Worm (Caenorhabditis elegans) whole organism, young adult: Measurements from ENCODE around the gene cdf-1.

Experiments
- B0261.1 ChIP-seq: sonication (generic microtip); optimal IDR thresholded peaks from 2 replicates; lab custom pipeline; 2016; ENCODE audit warnings: mild to moderate bottlenecking, missing genetic modification characterization, moderate library complexity, missing compliant biosample characterization
- F55B11.4 ChIP-seq: sonication (generic microtip); optimal IDR thresholded peaks from 2 replicates; lab custom pipeline; 2016; ENCODE audit warnings: missing compliant biosample characterization, missing genetic modification characterization, borderline replicate concordance; ENCODE audit not compliant: insufficient read depth
- F57A8.1 ChIP-seq: fragments of 200-800 bp; sonication (Bioruptor generic); optimal IDR thresholded peaks from 2 replicates; lab custom pipeline; 2018; ENCODE audit warnings: mild to moderate bottlenecking, missing genetic modification characterization, moderate library complexity, missing compliant biosample characterization
- K11D2.4 ChIP-seq: fragments of 200-800 bp; sonication (Bioruptor generic); IDR thresholded peaks from 2 replicates; pipeline ENCODE4 v1.3.6; 2022; ENCODE audit warnings: missing genetic modification reagents, missing genetic modification characterization, missing compliant biosample characterization
- K12H6.12 ChIP-seq: fragments of 200-800 bp; sonication (Bioruptor generic); optimal IDR thresholded peaks from 2 replicates; lab custom pipeline; 2018; ENCODE audit warnings: mild to moderate bottlenecking, missing genetic modification characterization, missing compliant biosample characterization
- Y95B8A.8 ChIP-seq: fragments of 200-800 bp; sonication (Bioruptor generic); IDR thresholded peaks from 2 replicates; pipeline ENCODE4 v1.3.6; 2022; ENCODE audit warnings: missing genetic modification reagents, missing genetic modification characterization, missing compliant biosample characterization
- aptf-3 ChIP-seq: fragments of 200-800 bp; sonication (Bioruptor generic); IDR thresholded peaks from 2 replicates; pipeline ENCODE4 v1.3.6; 2022; ENCODE audit warnings: missing genetic modification characterization, missing compliant biosample characterization
- attf-6 ChIP-seq: fragments of 200-800 bp; sonication (Bioruptor generic); IDR thresholded peaks from 2 replicates; pipeline ENCODE4 v1.3.6; 2022; ENCODE audit warnings: missing genetic modification reagents, missing genetic modification characterization, missing compliant biosample characterization
- bed-1 ChIP-seq: fragments of 200-800 bp; sonication (Bioruptor generic); IDR thresholded peaks from 2 replicates; pipeline ENCODE4 v1.3.6; 2022; ENCODE audit warnings: missing genetic modification reagents, missing genetic modification characterization, missing compliant biosample characterization
- cebp-1 ChIP-seq, 2 experiments: fragments of 200-800 bp in 1 of 2; sonication (Bioruptor generic) in 1 of 2; sonication (generic microtip) in 1 of 2; IDR thresholded peaks in 1 of 2; optimal IDR thresholded peaks in 1 of 2; 2 replicates each; pipeline versions ENCODE4 v1.3.6 to Lab custom; 2017 to 2022; ENCODE audit warnings: missing compliant biosample characterization in 2 of 2, missing genetic modification characterization in 2 of 2, mild to moderate bottlenecking in 1 of 2, missing genetic modification reagents in 1 of 2, moderate library complexity in 1 of 2
- ceh-40 ChIP-seq: fragments of 200-800 bp; sonication (Bioruptor generic); IDR thresholded peaks from 2 replicates; pipeline ENCODE4 v1.3.6; 2022; ENCODE audit warnings: missing genetic modification characterization, missing compliant biosample characterization
- ceh-58 ChIP-seq: fragments of 200-800 bp; sonication (Bioruptor generic); IDR thresholded peaks from 2 replicates; pipeline ENCODE4 v1.3.6; 2022; ENCODE audit warnings: missing genetic modification characterization, missing compliant biosample characterization
- ceh-91 ChIP-seq: fragments of 200-800 bp; sonication (Bioruptor generic); IDR thresholded peaks from 2 replicates; pipeline ENCODE4 v1.3.6; 2022; ENCODE audit warnings: missing genetic modification reagents, missing genetic modification characterization, missing compliant biosample characterization
- dpl-1 ChIP-seq: fragments of 150-350 bp; optimal IDR thresholded peaks from 2 replicates; lab custom pipeline; 2014; ENCODE audit warnings: missing biosample characterization, missing genetic modification reagents, missing genetic modification characterization
- efl-1 ChIP-seq: fragments of 150-350 bp; optimal IDR thresholded peaks from 2 replicates; lab custom pipeline; 2014; ENCODE audit warnings: missing biosample characterization, missing genetic modification reagents, missing genetic modification characterization
- ets-4 ChIP-seq: fragments of 200-800 bp; sonication (Bioruptor generic); optimal IDR thresholded peaks from 2 replicates; lab custom pipeline; 2018; ENCODE audit warnings: mild to moderate bottlenecking, missing genetic modification characterization, missing compliant biosample characterization
- gei-17 ChIP-seq: fragments of 200-800 bp; sonication (Bioruptor generic); optimal IDR thresholded peaks from 2 replicates; lab custom pipeline; 2018; ENCODE audit warnings: mild to moderate bottlenecking, missing genetic modification characterization, missing compliant biosample characterization
- him-1 ChIP-seq: sonication (generic microtip); optimal IDR thresholded peaks from 2 replicates; lab custom pipeline; 2016; ENCODE audit warnings: missing genotype, missing genetic modification reagents, missing genetic modification characterization, missing compliant biosample characterization
- hlh-26 ChIP-seq: fragments of 200-800 bp; sonication (Bioruptor generic); conservative IDR thresholded peaks from 2 replicates; pipeline ENCODE4 v1.3.6; 2022; ENCODE audit warnings: missing genetic modification reagents, missing genetic modification characterization, missing compliant biosample characterization
- hmg-1.2 ChIP-seq: fragments of 200-800 bp; sonication (Bioruptor generic); IDR thresholded peaks from 2 replicates; pipeline ENCODE4 v1.3.6; 2022; ENCODE audit warnings: missing genetic modification reagents, missing genetic modification characterization, missing compliant biosample characterization
- let-607 ChIP-seq, 2 experiments: fragments of 200-800 bp in 1 of 2; sonication (Bioruptor generic) in 1 of 2; sonication (generic microtip) in 1 of 2; optimal IDR thresholded peaks; 2 replicates each; lab custom pipeline; 2016 to 2018; ENCODE audit warnings: mild to moderate bottlenecking in 2 of 2, missing compliant biosample characterization in 2 of 2, missing genetic modification characterization in 2 of 2, moderate library complexity in 2 of 2, missing genotype in 1 of 2
- lin-26 ChIP-seq: fragments of 200-800 bp; sonication (Bioruptor generic); IDR thresholded peaks from 2 replicates; pipeline ENCODE4 v1.3.6; 2022; ENCODE audit warnings: missing genetic modification reagents, missing genetic modification characterization, missing compliant biosample characterization
- lin-54 ChIP-seq: fragments of 200-800 bp; sonication (Bioruptor generic); optimal IDR thresholded peaks from 2 replicates; lab custom pipeline; 2018; ENCODE audit warnings: mild to moderate bottlenecking, missing genetic modification characterization, missing compliant biosample characterization
- lir-1 ChIP-seq: fragments of 200-800 bp; sonication (Bioruptor generic); conservative IDR thresholded peaks from 2 replicates; pipeline ENCODE4 v1.3.6; 2022; ENCODE audit warnings: missing genetic modification reagents, missing genetic modification characterization, missing compliant biosample characterization
- nhr-80 ChIP-seq: sonication (generic microtip); optimal IDR thresholded peaks from 2 replicates; lab custom pipeline; 2016; ENCODE audit warnings: missing genetic modification characterization, missing compliant biosample characterization
- pha-4 ChIP-seq: fragments of 150-350 bp; sonication (generic microtip); optimal IDR thresholded peaks from 2 replicates; lab custom pipeline; 2014; ENCODE audit warnings: missing biosample characterization, missing genetic modification reagents, missing genetic modification characterization
- rpc-1 ChIP-seq, 2 experiments: fragments of 150-350 bp in 1 of 2; sonication (generic microtip) in 1 of 2; optimal IDR thresholded peaks; 2 replicates each; lab custom pipeline; 2014 to 2018; ENCODE audit warnings: missing biosample characterization in 1 of 2, missing genetic modification characterization in 1 of 2, missing genetic modification reagents in 1 of 2, missing genotype in 1 of 2
- sdz-38 ChIP-seq: sonication (generic microtip); optimal IDR thresholded peaks from 2 replicates; lab custom pipeline; 2016; ENCODE audit warnings: missing genotype, missing genetic modification characterization, missing compliant biosample characterization
- sea-2 ChIP-seq: fragments of 200-800 bp; sonication (Bioruptor generic); IDR thresholded peaks from 2 replicates; pipeline ENCODE4 v1.3.6; 2022; ENCODE audit warnings: missing genetic modification characterization, missing compliant biosample characterization
- snpc-1.1 ChIP-seq: sonication (generic microtip); optimal IDR thresholded peaks from 2 replicates; lab custom pipeline; 2017; ENCODE audit warnings: missing genetic modification characterization, mild to moderate bottlenecking, missing compliant biosample characterization, antibody characterized with exemption, moderate library complexity, missing genotype, missing genetic modification reagents; ENCODE audit not compliant: insufficient read depth
- zim-3 ChIP-seq: sonication (generic microtip); optimal IDR thresholded peaks from 2 replicates; lab custom pipeline; 2017; ENCODE audit warnings: mild to moderate bottlenecking, missing genetic modification characterization, moderate library complexity, missing compliant biosample characterization
- ztf-25 ChIP-seq: fragments of 200-800 bp; sonication (Bioruptor generic); IDR thresholded peaks from 2 replicates; pipeline ENCODE4 v1.3.6; 2022; ENCODE audit warnings: missing genetic modification reagents, missing genetic modification characterization, missing compliant biosample characterization
- ztf-26 ChIP-seq: sonication (generic microtip); optimal IDR thresholded peaks from 2 replicates; lab custom pipeline; 2017; ENCODE audit warnings: missing genetic modification characterization, missing compliant biosample characterization
- ztf-6 ChIP-seq: fragments of 200-800 bp; sonication (Bioruptor generic); IDR thresholded peaks from 2 replicates; pipeline ENCODE4 v1.3.6; 2022; ENCODE audit warnings: missing genetic modification reagents, missing genetic modification characterization, missing compliant biosample characterization

The cdf-1 gene

DNA sequence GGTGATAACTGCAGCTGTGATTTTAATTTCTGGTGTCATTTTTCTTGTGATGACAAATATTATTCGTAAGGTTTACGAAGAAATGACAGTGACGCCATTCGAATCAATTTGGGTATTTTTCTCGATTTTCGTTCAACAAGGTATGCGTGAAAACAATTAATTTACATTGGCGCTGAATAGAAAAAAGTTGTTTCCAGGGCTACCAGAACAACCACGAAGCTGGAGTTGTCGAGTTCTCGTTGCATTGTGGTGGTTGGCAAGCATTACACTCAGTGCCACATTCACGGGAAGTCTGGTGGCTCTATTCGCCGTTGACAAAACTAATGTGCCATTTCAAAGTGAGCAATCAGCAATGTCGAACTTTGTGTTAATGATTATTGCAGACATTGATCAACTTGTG is 2.8 kb upstream of the cdf-1 start (continued):
- no peak for TF ChIP-seq snpc-1.1

- TF ChIP-seq lin-54 (GFP tag; lab: Kevin White, UChicago) = no peak
- no peak for TF ChIP-seq lin-26 (GFP tag; lab: Robert Waterston, UW)
- no peak for TF ChIP-seq zim-3 (tag; lab: Kevin White, UChicago)
- TF ChIP-seq rpc-1 (optimal IDR thresholded peaks at IDR 0.05; lab: Kevin White, UChicago) = no peak
- TF ChIP-seq rpc-1 (tag; optimal IDR thresholded peaks at IDR 0.05; lab: Kevin White, UChicago) = no peak
- TF ChIP-seq efl-1 (GFP tag; lab: Kevin White, UChicago) = no peak
- no peak for TF ChIP-seq K11D2.4 (GFP tag; lab: Robert Waterston, UW)
- TF ChIP-seq ztf-25 (GFP tag; lab: Robert Waterston, UW) = no peak
- TF ChIP-seq hmg-1.2 (GFP tag; lab: Robert Waterston, UW) = peak; percentile 49; the same call in 1 of the 2 replicates
- no peak for TF ChIP-seq cebp-1 (GFP tag; IDR thresholded peaks at IDR 0.05; lab: Robert Waterston, UW)
- TF ChIP-seq cebp-1 (tag; optimal IDR thresholded peaks at IDR 0.05; lab: Kevin White, UChicago) = peak; percentile 69
- no peak for TF ChIP-seq ets-4 (GFP tag; lab: Kevin White, UChicago)
Observed at ce11 chrX:6505662-6506061, 719 bp upstream of the cdf-1 start, which contains the start of gene glr-8. Gene glr-8 (plus strand): TSS chrX:6505980.

DNA sequence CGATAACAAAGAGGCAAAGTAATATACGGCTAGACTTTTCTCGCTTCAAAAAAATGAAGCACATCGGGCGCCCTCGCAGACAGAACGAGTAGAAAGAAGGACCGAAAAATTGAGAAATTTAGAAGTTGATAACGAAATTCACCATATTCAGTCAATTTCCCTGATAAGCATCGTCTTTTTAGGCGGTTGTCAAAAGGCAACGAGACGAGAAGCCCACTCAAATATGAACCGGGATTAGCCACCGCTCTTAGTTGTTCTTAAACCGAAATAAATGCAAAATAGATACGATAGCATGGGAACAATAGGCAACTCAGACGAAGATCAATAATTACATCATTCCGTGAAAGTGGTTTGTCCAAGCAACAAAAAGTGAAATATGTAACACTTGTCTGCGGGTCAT is 1.8 kb downstream of the cdf-1 start:
- TF ChIP-seq lir-1 = no peak
- peak; percentile 56 for TF ChIP-seq nhr-80

DNA sequence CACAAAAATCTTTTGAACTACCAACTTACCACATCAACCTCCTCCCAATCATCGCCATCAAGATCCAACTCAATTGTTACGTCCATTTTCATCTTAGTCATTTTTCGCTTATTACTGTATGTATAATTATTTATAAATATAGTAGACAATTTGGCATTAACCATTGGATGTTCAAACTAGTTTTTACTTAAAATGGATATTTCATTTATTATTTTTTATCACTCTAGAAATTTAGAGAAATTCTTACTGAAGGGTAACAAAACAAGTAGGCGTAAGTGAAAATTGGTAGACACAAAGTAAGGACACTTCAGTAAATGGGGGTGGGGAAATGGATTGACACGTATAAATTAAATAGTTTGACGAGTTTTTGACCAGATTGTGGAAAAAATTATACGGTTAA is 5.2 kb downstream of the cdf-1 start, which contains the start of gene actl-1:
Gene actl-1, minus strand, starts transcription at position 101 of the 400 bp plus-strand sequence.
- TF ChIP-seq sdz-38 (tag; lab: Kevin White, UChicago) (no peak), ztf-26 (no peak), let-607 (tag; optimal IDR thresholded peaks at IDR 0.05; lab: Kevin White, UChicago) (no peak), ceh-91 (GFP tag; lab: Robert Waterston, UW) (no peak), ceh-58 (GFP tag; lab: Robert Waterston, UW) (no peak), ztf-6 (GFP tag; lab: Robert Waterston, UW) (no peak), K12H6.12 (tag; lab: Kevin White, UChicago) (no peak), F55B11.4 (tag; lab: Kevin White, UChicago) (no peak), bed-1 (GFP tag; lab: Robert Waterston, UW) (no peak), Y95B8A.8 (GFP tag; lab: Robert Waterston, UW) (no peak)

DNA sequence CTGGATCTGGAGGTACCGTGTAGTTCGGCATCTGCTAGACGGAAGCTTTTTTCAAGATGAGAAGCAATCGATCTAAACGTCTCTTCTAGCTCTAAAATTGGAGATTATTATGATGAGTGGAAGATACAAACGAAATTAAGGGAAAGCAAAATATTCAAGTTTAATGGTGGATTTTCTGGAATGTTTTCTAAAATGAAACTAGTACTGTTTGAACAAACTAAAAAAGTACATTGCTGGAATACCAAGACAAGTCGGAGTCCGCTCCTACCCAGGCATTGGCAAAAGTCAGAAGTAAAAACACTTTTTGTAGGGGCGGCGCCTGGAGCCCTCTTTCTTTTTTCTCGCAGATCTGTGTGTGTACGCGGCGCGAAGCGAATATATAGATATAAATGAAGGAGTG is 20.2 kb downstream of the cdf-1 start, which contains the start of gene gar-1:
Gene gar-1, minus strand, starts transcription at position 101 of the 400 bp plus-strand sequence.
- TF ChIP-seq F57A8.1 (no peak), dpl-1 (no peak), sea-2 (no peak), K12H6.12 (tag; lab: Kevin White, UChicago) (no peak), attf-6 (GFP tag; lab: Robert Waterston, UW) (no peak), lin-54 (GFP tag; lab: Kevin White, UChicago) (no peak), him-1 (no peak), pha-4 (no peak)

- TF ChIP-seq B0261.1 (tag; lab: Kevin White, UChicago) = no peak
- no peak for TF ChIP-seq hlh-26 (GFP tag; lab: Robert Waterston, UW)
- TF ChIP-seq gei-17 (GFP tag; lab: Kevin White, UChicago) = no peak
- no peak for TF ChIP-seq ceh-40 (GFP tag; lab: Robert Waterston, UW)
- TF ChIP-seq aptf-3 (GFP tag; lab: Robert Waterston, UW) = no peak
- no peak for TF ChIP-seq zim-3 (tag; lab: Kevin White, UChicago)
Observed at ce11 chrX:6476540-6476939, 28.4 kb downstream of the cdf-1 start, which contains the start of gene C15B12.1. Gene C15B12.1 (plus strand): TSS chrX:6476810.
